Worm (Caenorhabditis elegans) whole organism, young adult: Measurements from ENCODE around the gene srlf-2.

ENCODE experiments used
- B0261.1 ChIP-seq: sonication (generic microtip); optimal IDR thresholded peaks from 2 replicates; lab custom pipeline; 2016; ENCODE audit warnings: mild to moderate bottlenecking, missing genetic modification characterization, moderate library complexity, missing compliant biosample characterization
- B0336.3 ChIP-seq: fragments of 200-800 bp; sonication (Bioruptor generic); IDR thresholded peaks from 2 replicates; pipeline ENCODE4 v1.3.6; 2022; ENCODE audit warnings: missing genetic modification characterization, missing compliant biosample characterization
- F57A8.1 ChIP-seq: fragments of 200-800 bp; sonication (Bioruptor generic); optimal IDR thresholded peaks from 2 replicates; lab custom pipeline; 2018; ENCODE audit warnings: mild to moderate bottlenecking, missing genetic modification characterization, moderate library complexity, missing compliant biosample characterization
- K11D2.4 ChIP-seq: fragments of 200-800 bp; sonication (Bioruptor generic); IDR thresholded peaks from 2 replicates; pipeline ENCODE4 v1.3.6; 2022; ENCODE audit warnings: missing genetic modification reagents, missing genetic modification characterization, missing compliant biosample characterization
- T26A5.8 ChIP-seq: sonication (generic microtip); optimal IDR thresholded peaks from 2 replicates; lab custom pipeline; 2016; ENCODE audit warnings: missing genetic modification characterization, missing compliant biosample characterization
- Y53G8AR.9 ChIP-seq: fragments of 200-800 bp; sonication (Bioruptor generic); conservative IDR thresholded peaks from 2 replicates; pipeline ENCODE4 v1.3.6; 2022; ENCODE audit warnings: missing genetic modification reagents, missing genetic modification characterization, missing compliant biosample characterization
- Y67H2A.10 ChIP-seq: fragments of 200-800 bp; sonication (Bioruptor generic); conservative IDR thresholded peaks from 2 replicates; pipeline ENCODE4 v1.3.6; 2022; ENCODE audit warnings: missing genetic modification reagents, missing genetic modification characterization, missing compliant biosample characterization
- ZK185.1 ChIP-seq: sonication (generic microtip); optimal IDR thresholded peaks from 2 replicates; lab custom pipeline; 2016; ENCODE audit warnings: mild to moderate bottlenecking, missing genetic modification characterization, missing compliant biosample characterization; ENCODE audit not compliant: poor library complexity, severe bottlenecking
- atf-7 ChIP-seq: sonication (generic microtip); optimal IDR thresholded peaks from 2 replicates; lab custom pipeline; 2017; ENCODE audit warnings: mild to moderate bottlenecking, missing genetic modification characterization, missing compliant biosample characterization
- attf-3 ChIP-seq: fragments of 200-800 bp; sonication (Bioruptor generic); conservative IDR thresholded peaks from 2 replicates; pipeline ENCODE4 v1.3.6; 2022; ENCODE audit warnings: missing genetic modification reagents, missing genetic modification characterization, missing compliant biosample characterization
- bed-2 ChIP-seq: fragments of 200-800 bp; sonication (Bioruptor generic); IDR thresholded peaks from 2 replicates; pipeline ENCODE4 v1.3.6; 2022; ENCODE audit warnings: missing genetic modification reagents, missing genetic modification characterization, missing compliant biosample characterization
- ccch-3 ChIP-seq: fragments of 200-800 bp; sonication (Bioruptor generic); optimal IDR thresholded peaks from 2 replicates; lab custom pipeline; 2018; ENCODE audit warnings: mild to moderate bottlenecking, missing genetic modification characterization, missing compliant biosample characterization
- cebp-1 ChIP-seq, 2 experiments: fragments of 200-800 bp in 1 of 2; sonication (Bioruptor generic) in 1 of 2; sonication (generic microtip) in 1 of 2; IDR thresholded peaks in 1 of 2; optimal IDR thresholded peaks in 1 of 2; 2 replicates each; pipeline versions ENCODE4 v1.3.6 to Lab custom; 2017 to 2022; ENCODE audit warnings: missing compliant biosample characterization in 2 of 2, missing genetic modification characterization in 2 of 2, mild to moderate bottlenecking in 1 of 2, missing genetic modification reagents in 1 of 2, moderate library complexity in 1 of 2
- ceh-100 ChIP-seq: fragments of 200-800 bp; sonication (Bioruptor generic); IDR thresholded peaks from 2 replicates; pipeline ENCODE4 v1.3.6; 2022; ENCODE audit warnings: missing genetic modification reagents, missing genetic modification characterization, missing compliant biosample characterization
- ceh-27 ChIP-seq: fragments of 200-800 bp; sonication (Bioruptor generic); optimal IDR thresholded peaks from 2 replicates; lab custom pipeline; 2018; ENCODE audit warnings: mild to moderate bottlenecking, missing genetic modification characterization, moderate library complexity, missing compliant biosample characterization
- chd-7 ChIP-seq: sonication (generic microtip); optimal IDR thresholded peaks from 2 replicates; lab custom pipeline; 2016; ENCODE audit warnings: mild to moderate bottlenecking, missing genetic modification characterization, moderate library complexity, missing compliant biosample characterization
- dox-1 ChIP-seq: fragments of 200-800 bp; sonication (Bioruptor generic); IDR thresholded peaks from 2 replicates; pipeline ENCODE4 v1.3.6; 2022; ENCODE audit warnings: missing genetic modification reagents, missing genetic modification characterization, missing compliant biosample characterization
- efl-1 ChIP-seq: fragments of 150-350 bp; optimal IDR thresholded peaks from 2 replicates; lab custom pipeline; 2014; ENCODE audit warnings: missing biosample characterization, missing genetic modification reagents, missing genetic modification characterization
- egl-18 ChIP-seq: fragments of 200-800 bp; sonication (Bioruptor generic); IDR thresholded peaks from 2 replicates; pipeline ENCODE4 v1.3.6; 2022; ENCODE audit warnings: missing genetic modification reagents, missing genetic modification characterization, missing compliant biosample characterization
- egl-44 ChIP-seq: fragments of 200-800 bp; sonication (Bioruptor generic); IDR thresholded peaks from 2 replicates; pipeline ENCODE4 v1.3.6; 2022; ENCODE audit warnings: missing genetic modification reagents, missing genetic modification characterization, missing compliant biosample characterization
- ets-4 ChIP-seq: fragments of 200-800 bp; sonication (Bioruptor generic); optimal IDR thresholded peaks from 2 replicates; lab custom pipeline; 2018; ENCODE audit warnings: mild to moderate bottlenecking, missing genetic modification characterization, missing compliant biosample characterization
- hmg-20 ChIP-seq: fragments of 200-800 bp; sonication (Bioruptor generic); IDR thresholded peaks from 2 replicates; pipeline ENCODE4 v1.3.6; 2022; ENCODE audit warnings: missing genetic modification reagents, missing genetic modification characterization, missing compliant biosample characterization
- let-526 ChIP-seq: fragments of 200-800 bp; sonication (Bioruptor generic); IDR thresholded peaks from 2 replicates; pipeline ENCODE4 v1.3.6; 2022; ENCODE audit warnings: missing genetic modification reagents, missing genetic modification characterization, missing compliant biosample characterization
- lin-26 ChIP-seq: fragments of 200-800 bp; sonication (Bioruptor generic); IDR thresholded peaks from 2 replicates; pipeline ENCODE4 v1.3.6; 2022; ENCODE audit warnings: missing genetic modification reagents, missing genetic modification characterization, missing compliant biosample characterization
- lir-1 ChIP-seq: fragments of 200-800 bp; sonication (Bioruptor generic); conservative IDR thresholded peaks from 2 replicates; pipeline ENCODE4 v1.3.6; 2022; ENCODE audit warnings: missing genetic modification reagents, missing genetic modification characterization, missing compliant biosample characterization
- lsl-1 ChIP-seq: fragments of 200-800 bp; sonication (Bioruptor generic); optimal IDR thresholded peaks from 2 replicates; lab custom pipeline; 2018; ENCODE audit warnings: mild to moderate bottlenecking, missing genetic modification characterization, moderate library complexity, missing compliant biosample characterization
- madf-10 ChIP-seq: sonication (generic microtip); optimal IDR thresholded peaks from 2 replicates; lab custom pipeline; 2016; ENCODE audit warnings: mild to moderate bottlenecking, missing genetic modification characterization, missing compliant biosample characterization
- madf-8 ChIP-seq: fragments of 200-800 bp; sonication (Bioruptor generic); conservative IDR thresholded peaks from 2 replicates; pipeline ENCODE4 v1.3.6; 2022; ENCODE audit warnings: missing genetic modification reagents, missing genetic modification characterization, missing compliant biosample characterization
- mel-28 ChIP-seq: sonication (generic microtip); optimal IDR thresholded peaks from 2 replicates; lab custom pipeline; 2016; ENCODE audit warnings: borderline replicate concordance, mild to moderate bottlenecking, missing genetic modification characterization, missing compliant biosample characterization
- nfya-1 ChIP-seq: sonication (generic microtip); optimal IDR thresholded peaks from 2 replicates; lab custom pipeline; 2017; ENCODE audit warnings: antibody characterized with exemption, missing compliant biosample characterization, missing genetic modification characterization, borderline replicate concordance; ENCODE audit not compliant: insufficient read depth
- nfyb-1 ChIP-seq: fragments of 200-800 bp; sonication (Bioruptor generic); IDR thresholded peaks from 2 replicates; pipeline ENCODE4 v1.3.6; 2022; ENCODE audit warnings: missing genetic modification reagents, missing genetic modification characterization, missing compliant biosample characterization
- nhr-90 ChIP-seq: sonication (generic microtip); optimal IDR thresholded peaks from 2 replicates; lab custom pipeline; 2016; ENCODE audit warnings: missing genotype, mild to moderate bottlenecking, missing genetic modification characterization, missing compliant biosample characterization
- rcor-1 ChIP-seq: fragments of 200-800 bp; sonication (Bioruptor generic); IDR thresholded peaks from 2 replicates; pipeline ENCODE4 v1.3.6; 2022; ENCODE audit warnings: missing genetic modification reagents, missing genetic modification characterization, missing compliant biosample characterization
- repo-1 ChIP-seq: sonication (generic microtip); optimal IDR thresholded peaks from 2 replicates; lab custom pipeline; 2017; ENCODE audit warnings: mild to moderate bottlenecking, missing genetic modification characterization, missing compliant biosample characterization
- snpc-1.1 ChIP-seq: sonication (generic microtip); optimal IDR thresholded peaks from 2 replicates; lab custom pipeline; 2017; ENCODE audit warnings: missing genetic modification characterization, mild to moderate bottlenecking, missing compliant biosample characterization, antibody characterized with exemption, moderate library complexity, missing genotype, missing genetic modification reagents; ENCODE audit not compliant: insufficient read depth
- snpc-4 ChIP-seq, 5 experiments: fragments of 150-350 bp in 1 of 5; sonication (generic microtip) in 4 of 5; optimal IDR thresholded peaks; 2 replicates each; lab custom pipeline; 2014 to 2018; ENCODE audit warnings: missing genetic modification characterization in 5 of 5, missing biosample characterization in 3 of 5, antibody characterized with exemption in 2 of 5, mild to moderate bottlenecking in 2 of 5, missing compliant biosample characterization in 2 of 5, missing genotype in 2 of 5, moderate library complexity in 2 of 5, missing genetic modification reagents in 1 of 5
- somi-1 ChIP-seq: fragments of 200-800 bp; sonication (Bioruptor generic); optimal IDR thresholded peaks from 2 replicates; lab custom pipeline; 2018; ENCODE audit warnings: mild to moderate bottlenecking, missing genetic modification characterization, missing compliant biosample characterization
- tbx-9 ChIP-seq: sonication (generic microtip); optimal IDR thresholded peaks from 2 replicates; lab custom pipeline; 2016; ENCODE audit warnings: borderline replicate concordance, missing genetic modification characterization, inconsistent platforms, missing compliant biosample characterization
- tlf-1 ChIP-seq: fragments of 200-800 bp; sonication (Bioruptor generic); optimal IDR thresholded peaks from 2 replicates; lab custom pipeline; 2018; ENCODE audit warnings: mild to moderate bottlenecking, missing genetic modification characterization, missing compliant biosample characterization
- xnd-1 ChIP-seq: sonication (generic microtip); optimal IDR thresholded peaks from 2 replicates; lab custom pipeline; 2016; ENCODE audit warnings: missing genotype, missing genetic modification reagents, missing genetic modification characterization, missing compliant biosample characterization
- zim-3 ChIP-seq: sonication (generic microtip); optimal IDR thresholded peaks from 2 replicates; lab custom pipeline; 2017; ENCODE audit warnings: mild to moderate bottlenecking, missing genetic modification characterization, moderate library complexity, missing compliant biosample characterization
- ztf-18 ChIP-seq: sonication (generic microtip); optimal IDR thresholded peaks from 2 replicates; lab custom pipeline; 2016; ENCODE audit warnings: missing genotype, mild to moderate bottlenecking, missing genetic modification characterization, missing compliant biosample characterization
- ztf-26 ChIP-seq: sonication (generic microtip); optimal IDR thresholded peaks from 2 replicates; lab custom pipeline; 2017; ENCODE audit warnings: missing genetic modification characterization, missing compliant biosample characterization

Gene srlf-2

ce11 chrIV:8478516-8478915 lies 11.5 kb upstream of the srlf-2 start:
- TF ChIP-seq B0336.3 (GFP tag; lab: Robert Waterston, UW) (peak; percentile 41), hmg-20 (GFP tag; lab: Robert Waterston, UW) (no peak), efl-1 (GFP tag; lab: Kevin White, UChicago) (no peak), nhr-90 (tag; lab: Kevin White, UChicago) (no peak), lsl-1 (GFP tag; lab: Kevin White, UChicago) (no peak), zim-3 (tag; lab: Kevin White, UChicago) (no peak), repo-1 (peak; percentile 21), cebp-1 (GFP tag; IDR thresholded peaks at IDR 0.05; lab: Robert Waterston, UW) (no peak), cebp-1 (tag; optimal IDR thresholded peaks at IDR 0.05; lab: Kevin White, UChicago) (peak; percentile 0), Y53G8AR.9 (0 out of 2 replicates have a peak, but pooled peaks have one; percentile 35), atf-7 (tag; lab: Kevin White, UChicago) (peak; percentile 20), lir-1 (GFP tag; lab: Robert Waterston, UW) (no peak), ztf-26 (tag; lab: Kevin White, UChicago) (no peak), nfyb-1 (GFP tag; lab: Robert Waterston, UW) (0 out of 2 replicates have a peak, but pooled peaks have one; percentile 27), madf-8 (GFP tag; lab: Robert Waterston, UW) (no peak)

- TF ChIP-seq snpc-1.1 (tag; lab: Kevin White, UChicago), result no peak
These were observed 10.7 kb upstream of the srlf-2 start, which contains the start of gene hlh-12 for ce11 chrIV:8479346-8479745. Gene hlh-12, minus strand, starts transcription at chrIV:8479446.

- peak; percentile 87 for TF ChIP-seq ets-4 (GFP tag; lab: Kevin White, UChicago)
- no peak for TF ChIP-seq cebp-1 (GFP tag; IDR thresholded peaks at IDR 0.05; lab: Robert Waterston, UW)
- TF ChIP-seq cebp-1 (tag; optimal IDR thresholded peaks at IDR 0.05; lab: Kevin White, UChicago), result no peak
- no peak for TF ChIP-seq ceh-100 (GFP tag; lab: Robert Waterston, UW)
- TF ChIP-seq nfya-1, result no peak
- TF ChIP-seq let-526, result no peak
- no peak for TF ChIP-seq mel-28 (tag; lab: Kevin White, UChicago)
- no peak for TF ChIP-seq tbx-9 (tag; lab: Kevin White, UChicago)
- TF ChIP-seq rcor-1 (GFP tag; lab: Robert Waterston, UW), result no peak
- TF ChIP-seq bed-2 (GFP tag; lab: Robert Waterston, UW), result no peak
- no peak for TF ChIP-seq Y67H2A.10 (GFP tag; lab: Robert Waterston, UW)
- TF ChIP-seq madf-10 (tag; lab: Kevin White, UChicago), result no peak
- no peak for TF ChIP-seq F57A8.1
- TF ChIP-seq snpc-4 (GFP tag; optimal IDR thresholded peaks at IDR 0.05; lab: Kevin White, UChicago), result no peak
- TF ChIP-seq snpc-4 (tag; optimal IDR thresholded peaks at IDR 0.05; lab: Kevin White, UChicago), result no peak
- TF ChIP-seq ZK185.1, result no peak
- TF ChIP-seq efl-1 (GFP tag; lab: Kevin White, UChicago), result no peak
- no peak for TF ChIP-seq K11D2.4
- TF ChIP-seq ccch-3 (GFP tag; lab: Kevin White, UChicago), result no peak
- no peak for TF ChIP-seq ztf-18
- TF ChIP-seq chd-7 (tag; lab: Kevin White, UChicago), result no peak
- TF ChIP-seq egl-44 (GFP tag; lab: Robert Waterston, UW), result peak; percentile 39; the same call in 1 of the 2 replicates
- TF ChIP-seq B0261.1, result no peak
- no peak for TF ChIP-seq ceh-27 (GFP tag; lab: Kevin White, UChicago)
- TF ChIP-seq somi-1 (GFP tag; lab: Kevin White, UChicago), result no peak
- 0 out of 2 replicates have a peak, but pooled peaks have one; percentile 22 for TF ChIP-seq dox-1 (GFP tag; lab: Robert Waterston, UW)
- no peak for TF ChIP-seq lin-26 (GFP tag; lab: Robert Waterston, UW)
- no peak for TF ChIP-seq tlf-1 (GFP tag; lab: Kevin White, UChicago)
- TF ChIP-seq attf-3 (GFP tag; lab: Robert Waterston, UW), result no peak
- TF ChIP-seq xnd-1, result no peak
- TF ChIP-seq T26A5.8, result no peak
- TF ChIP-seq atf-7 (tag; lab: Kevin White, UChicago), result peak; percentile 38
- no peak for TF ChIP-seq egl-18
These were observed 8.7 kb upstream of the srlf-2 start, which contains the start of gene spp-8 for ce11 chrIV:8481308-8481707. Gene spp-8, plus strand, starts transcription at chrIV:8481664.
